Worm (Caenorhabditis elegans) whole organism, midembryonic: Measurements from ENCODE around the gene Y41G9A.5.

Experiments
- T22C8.4 ChIP-seq: fragments of 200-800 bp; sonication (Bioruptor generic); IDR thresholded peaks from 2 replicates; pipeline ENCODE4 v1.3.6; 2022; ENCODE audit warnings: missing genetic modification characterization, missing compliant biosample characterization
- cog-1 ChIP-seq: sonication (generic microtip); optimal IDR thresholded peaks from 2 replicates; lab custom pipeline; 2016; ENCODE audit warnings: missing genetic modification characterization, missing compliant biosample characterization
- flt-1 ChIP-seq: fragments of 200-800 bp; sonication (Bioruptor generic); IDR thresholded peaks from 2 replicates; pipeline ENCODE4 v1.3.6; 2022; ENCODE audit warnings: missing genetic modification characterization, missing compliant biosample characterization
- klf-2 ChIP-seq: fragments of 200-800 bp; sonication (Bioruptor generic); conservative IDR thresholded peaks from 2 replicates; pipeline ENCODE4 v1.3.6; 2022; ENCODE audit warnings: missing genetic modification reagents, missing genetic modification characterization, missing compliant biosample characterization
- med-1 ChIP-seq: sonication (generic microtip); optimal IDR thresholded peaks from 2 replicates; lab custom pipeline; 2017; ENCODE audit warnings: missing genetic modification characterization, mild to moderate bottlenecking, missing compliant biosample characterization, antibody characterized with exemption, missing genetic modification reagents; ENCODE audit not compliant: insufficient read depth
- ref-1 ChIP-seq: fragments of 200-800 bp; sonication (Bioruptor generic); conservative IDR thresholded peaks from 2 replicates; pipeline ENCODE4 v1.3.6; 2022; ENCODE audit warnings: missing genetic modification reagents, missing genetic modification characterization, missing compliant biosample characterization
- tab-1 ChIP-seq: fragments of 200-800 bp; sonication (Bioruptor generic); IDR thresholded peaks from 2 replicates; pipeline ENCODE4 v1.3.6; 2022; ENCODE audit warnings: missing genetic modification characterization, missing compliant biosample characterization
- ztf-23 ChIP-seq: fragments of 200-800 bp; sonication (Bioruptor generic); IDR thresholded peaks from 2 replicates; pipeline ENCODE4 v1.3.6; 2022; ENCODE audit warnings: missing genetic modification reagents, missing genetic modification characterization, missing compliant biosample characterization
- ztf-29 ChIP-seq: fragments of 200-800 bp; sonication (Bioruptor generic); IDR thresholded peaks from 2 replicates; pipeline ENCODE4 v1.3.6; 2022; ENCODE audit warnings: missing genetic modification reagents, missing genetic modification characterization, missing compliant biosample characterization

Y41G9A.5 gene

ce11 chrX:2933061-2933460 lies 13.4 kb upstream of the Y41G9A.5 start, which contains the start of gene fard-1:
Gene fard-1, plus strand, starts transcription at chrX:2933361.
- TF ChIP-seq ztf-29 (GFP tag; lab: Robert Waterston, UW) (no peak), flt-1 (no peak), tab-1 (no peak), T22C8.4 (GFP tag; lab: Robert Waterston, UW) (no peak), med-1 (GFP tag; lab: Kevin White, UChicago) (no peak), ztf-23 (GFP tag; lab: Robert Waterston, UW) (no peak), cog-1 (tag; lab: Kevin White, UChicago) (no peak), klf-2 (GFP tag; lab: Robert Waterston, UW) (no peak), ref-1 (no peak)

- no peak for TF ChIP-seq med-1 (GFP tag; lab: Kevin White, UChicago)
- TF ChIP-seq cog-1 (tag; lab: Kevin White, UChicago) = no peak
- TF ChIP-seq flt-1 = no peak
- no peak for TF ChIP-seq T22C8.4 (GFP tag; lab: Robert Waterston, UW)
- no peak for TF ChIP-seq ref-1
- TF ChIP-seq tab-1 = no peak
- TF ChIP-seq ztf-29 (GFP tag; lab: Robert Waterston, UW) = no peak
- TF ChIP-seq ztf-23 (GFP tag; lab: Robert Waterston, UW) = no peak
- TF ChIP-seq klf-2 (GFP tag; lab: Robert Waterston, UW) = no peak
These were observed 7.4 kb upstream of the Y41G9A.5 start for ce11 chrX:2939085-2939484.

DNA sequence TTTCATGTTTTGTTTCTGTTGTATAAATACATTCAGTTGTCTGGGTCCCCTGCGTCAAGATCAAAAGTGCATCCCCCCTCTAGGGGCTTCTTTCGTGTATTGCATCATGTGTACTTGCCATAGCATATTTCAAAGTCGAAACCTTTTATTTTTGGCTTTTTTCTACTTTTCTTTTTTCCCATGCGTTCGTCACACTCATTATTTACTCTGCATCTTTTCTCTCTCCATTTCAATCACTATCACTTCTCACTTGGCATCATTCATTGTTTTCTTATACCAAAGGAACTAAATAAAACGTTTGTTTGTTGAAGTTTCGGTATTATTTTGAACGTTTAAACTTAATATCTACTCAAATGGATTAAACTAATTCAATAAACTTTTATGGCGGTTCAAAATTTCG lies 6.9 kb upstream of the Y41G9A.5 start:
- TF ChIP-seq med-1 (GFP tag; lab: Kevin White, UChicago) (no peak), klf-2 (GFP tag; lab: Robert Waterston, UW) (no peak), tab-1 (no peak), ztf-23 (GFP tag; lab: Robert Waterston, UW) (no peak), ztf-29 (GFP tag; lab: Robert Waterston, UW) (no peak), cog-1 (tag; lab: Kevin White, UChicago) (no peak), ref-1 (no peak), T22C8.4 (GFP tag; lab: Robert Waterston, UW) (no peak), flt-1 (no peak)

DNA sequence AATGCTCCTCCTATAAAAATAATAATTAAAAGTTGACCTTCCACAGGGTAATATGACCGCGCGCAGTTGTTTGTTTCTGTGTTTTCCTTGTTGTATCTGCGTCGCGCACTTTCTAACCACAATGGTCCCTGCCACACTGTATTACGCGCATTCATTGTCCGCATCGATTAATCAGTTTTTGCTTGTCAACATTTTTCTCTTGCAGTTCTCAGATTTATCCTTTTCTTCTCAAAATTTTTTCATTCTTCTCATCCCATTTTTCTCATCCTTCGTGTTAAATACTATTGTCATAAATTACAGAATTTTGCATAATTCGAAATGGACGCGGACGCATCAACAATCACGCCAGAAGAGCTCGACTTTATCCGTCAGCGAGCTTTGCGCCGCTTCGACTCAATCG lies 5.9 kb upstream of the Y41G9A.5 start, which contains the start of gene pfk-1.1:
TSS of gene pfk-1.1 (plus strand) at position 301 of the 400 bp plus-strand sequence.
- TF ChIP-seq tab-1 (no peak), cog-1 (tag; lab: Kevin White, UChicago) (no peak), ref-1 (no peak), klf-2 (GFP tag; lab: Robert Waterston, UW) (no peak), flt-1 (no peak), med-1 (GFP tag; lab: Kevin White, UChicago) (no peak), T22C8.4 (GFP tag; lab: Robert Waterston, UW) (no peak), ztf-23 (GFP tag; lab: Robert Waterston, UW) (no peak), ztf-29 (GFP tag; lab: Robert Waterston, UW) (no peak)

ce11 chrX:2942327-2942726 lies 4.1 kb upstream of the Y41G9A.5 start:
- TF ChIP-seq ztf-29 (GFP tag; lab: Robert Waterston, UW) (no peak), ztf-23 (GFP tag; lab: Robert Waterston, UW) (no peak), T22C8.4 (GFP tag; lab: Robert Waterston, UW) (no peak), cog-1 (tag; lab: Kevin White, UChicago) (no peak), med-1 (GFP tag; lab: Kevin White, UChicago) (no peak), flt-1 (no peak), klf-2 (GFP tag; lab: Robert Waterston, UW) (no peak), ref-1 (no peak), tab-1 (no peak)

DNA sequence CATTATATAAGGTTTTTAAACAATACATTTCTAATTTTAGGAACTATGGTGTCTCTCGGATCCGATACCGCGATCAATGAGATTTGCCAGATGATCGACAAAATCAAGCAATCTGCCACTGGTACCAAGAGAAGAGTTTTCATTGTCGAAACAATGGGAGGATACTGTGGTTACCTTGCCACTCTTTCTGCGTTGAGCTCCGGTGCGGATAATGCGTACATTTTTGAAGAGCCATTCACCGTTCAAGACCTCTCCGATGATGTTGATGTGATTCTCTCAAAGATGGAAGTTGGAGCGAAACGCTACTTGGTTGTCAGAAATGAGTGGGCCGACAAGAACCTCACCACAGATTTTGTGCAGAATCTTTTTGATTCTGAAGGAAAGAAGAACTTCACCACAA lies 2.9 kb upstream of the Y41G9A.5 start:
- TF ChIP-seq ref-1 (no peak), med-1 (GFP tag; lab: Kevin White, UChicago) (no peak), flt-1 (no peak), cog-1 (tag; lab: Kevin White, UChicago) (no peak), ztf-23 (GFP tag; lab: Robert Waterston, UW) (no peak), ztf-29 (GFP tag; lab: Robert Waterston, UW) (no peak), T22C8.4 (GFP tag; lab: Robert Waterston, UW) (no peak), klf-2 (GFP tag; lab: Robert Waterston, UW) (no peak), tab-1 (no peak)

ce11 chrX:2945950-2946349 lies 517 bp upstream of the Y41G9A.5 start:
- TF ChIP-seq ztf-29 (GFP tag; lab: Robert Waterston, UW) (no peak), tab-1 (no peak), cog-1 (tag; lab: Kevin White, UChicago) (no peak), T22C8.4 (GFP tag; lab: Robert Waterston, UW) (no peak), med-1 (GFP tag; lab: Kevin White, UChicago) (no peak), flt-1 (no peak), ref-1 (no peak), klf-2 (GFP tag; lab: Robert Waterston, UW) (no peak), ztf-23 (GFP tag; lab: Robert Waterston, UW) (no peak)

- TF ChIP-seq med-1 (GFP tag; lab: Kevin White, UChicago) (no peak), cog-1 (tag; lab: Kevin White, UChicago) (no peak), T22C8.4 (GFP tag; lab: Robert Waterston, UW) (no peak), tab-1 (no peak), ref-1 (no peak), flt-1 (no peak), ztf-29 (GFP tag; lab: Robert Waterston, UW) (no peak), ztf-23 (GFP tag; lab: Robert Waterston, UW) (no peak), klf-2 (GFP tag; lab: Robert Waterston, UW) (no peak)
These were observed 3.8 kb downstream of the Y41G9A.5 start for ce11 chrX:2950234-2950633.

- TF ChIP-seq med-1 (GFP tag; lab: Kevin White, UChicago) (no peak), ztf-23 (GFP tag; lab: Robert Waterston, UW) (no peak), cog-1 (tag; lab: Kevin White, UChicago) (no peak), ztf-29 (GFP tag; lab: Robert Waterston, UW) (no peak), tab-1 (no peak), ref-1 (no peak), flt-1 (no peak), klf-2 (GFP tag; lab: Robert Waterston, UW) (no peak), T22C8.4 (GFP tag; lab: Robert Waterston, UW) (no peak)
These were observed 7.1 kb downstream of the Y41G9A.5 start for ce11 chrX:2953522-2954032.
